Worm (Caenorhabditis elegans) whole organism, L3 larva: ENCODE data around the gene F09B12.3.

Experiments used
- ZK546.5 ChIP-seq: sonication (generic microtip); optimal IDR thresholded peaks from 2 replicates; lab custom pipeline; 2017; ENCODE audit warnings: missing biosample characterization, missing genetic modification characterization
- ceh-82 ChIP-seq: fragments of 150-350 bp; optimal IDR thresholded peaks from 2 replicates; lab custom pipeline; 2014; ENCODE audit warnings: missing biosample characterization, missing genetic modification characterization
- elt-3 ChIP-seq, 3 experiments: fragments of 150-350 bp in 1 of 3; sonication (generic microtip) in 2 of 3; optimal IDR thresholded peaks; 2 replicates in 2 of 3; 4 replicates in 1 of 3; lab custom pipeline; 2014 to 2017; ENCODE audit warnings: missing biosample characterization in 3 of 3, missing genetic modification characterization in 3 of 3
- mdl-1 ChIP-seq: fragments of 150-350 bp; optimal IDR thresholded peaks from 2 replicates; lab custom pipeline; 2014; ENCODE audit warnings: missing biosample characterization, missing genetic modification characterization
- nhr-12 ChIP-seq: fragments of 150-350 bp; optimal IDR thresholded peaks from 2 replicates; lab custom pipeline; 2014; ENCODE audit warnings: missing biosample characterization, missing genetic modification characterization
- nhr-28 ChIP-seq: fragments of 150-350 bp; optimal IDR thresholded peaks from 2 replicates; lab custom pipeline; 2014; ENCODE audit warnings: missing biosample characterization, missing genetic modification characterization
- nhr-43 ChIP-seq: sonication (generic microtip); optimal IDR thresholded peaks from 2 replicates; lab custom pipeline; 2016; ENCODE audit warnings: mild to moderate bottlenecking, missing genetic modification characterization, missing compliant biosample characterization; ENCODE audit not compliant: poor library complexity, severe bottlenecking
- nhr-76 ChIP-seq: fragments of 150-350 bp; sonication (generic microtip); optimal IDR thresholded peaks from 5 replicates; lab custom pipeline; 2014; ENCODE audit warnings: missing biosample characterization, missing genetic modification characterization
- ztf-11 ChIP-seq: fragments of 150-350 bp; optimal IDR thresholded peaks from 2 replicates; lab custom pipeline; 2014; ENCODE audit warnings: missing biosample characterization, missing genetic modification characterization

- no peak for TF ChIP-seq nhr-28 (tag; lab: Kevin White, UChicago)
- no peak for TF ChIP-seq mdl-1
- no peak for TF ChIP-seq elt-3 (tag; optimal IDR thresholded peaks at IDR 0.05; lab: Kevin White, UChicago)
- TF ChIP-seq nhr-12: no peak
- TF ChIP-seq ztf-11 (tag; lab: Kevin White, UChicago): no peak
- TF ChIP-seq ZK546.5 (tag; lab: Kevin White, UChicago): no peak
- no peak for TF ChIP-seq nhr-43 (tag; lab: Kevin White, UChicago)
- no peak for TF ChIP-seq nhr-76 (tag; lab: Kevin White, UChicago)
- no peak for TF ChIP-seq ceh-82 (tag; lab: Kevin White, UChicago)
Measured at ce11 chrX:15053223-15053933, 44.4 kb downstream of the F09B12.3 start, which contains the start of gene H03G16.1.
